Worm (Caenorhabditis elegans) whole organism, young adult: ENCODE data around the gene sft-4.

Source experiments
- B0019.2 ChIP-seq: fragments of 200-800 bp; sonication (Bioruptor generic); conservative IDR thresholded peaks from 2 replicates; pipeline ENCODE4 v1.3.6; 2022; ENCODE audit warnings: missing genetic modification reagents, missing genetic modification characterization, missing compliant biosample characterization
- C17E4.6 ChIP-seq: fragments of 200-800 bp; sonication (Bioruptor generic); IDR thresholded peaks from 2 replicates; pipeline ENCODE4 v1.3.6; 2022; ENCODE audit warnings: missing genetic modification reagents, missing genetic modification characterization, missing compliant biosample characterization
- F22D6.2 ChIP-seq: sonication (generic microtip); optimal IDR thresholded peaks from 2 replicates; lab custom pipeline; 2016; ENCODE audit warnings: mild to moderate bottlenecking, missing genetic modification characterization, missing compliant biosample characterization
- F57A8.1 ChIP-seq: fragments of 200-800 bp; sonication (Bioruptor generic); optimal IDR thresholded peaks from 2 replicates; lab custom pipeline; 2018; ENCODE audit warnings: mild to moderate bottlenecking, missing genetic modification characterization, moderate library complexity, missing compliant biosample characterization
- K12H6.12 ChIP-seq: fragments of 200-800 bp; sonication (Bioruptor generic); optimal IDR thresholded peaks from 2 replicates; lab custom pipeline; 2018; ENCODE audit warnings: mild to moderate bottlenecking, missing genetic modification characterization, missing compliant biosample characterization
- T07F8.4 ChIP-seq: sonication (generic microtip); optimal IDR thresholded peaks from 2 replicates; lab custom pipeline; 2016; ENCODE audit warnings: mild to moderate bottlenecking, missing genetic modification characterization, moderate library complexity, missing compliant biosample characterization
- T26A5.8 ChIP-seq: sonication (generic microtip); optimal IDR thresholded peaks from 2 replicates; lab custom pipeline; 2016; ENCODE audit warnings: missing genetic modification characterization, missing compliant biosample characterization
- Y53F4B.3 ChIP-seq: fragments of 200-800 bp; sonication (Bioruptor generic); IDR thresholded peaks from 2 replicates; pipeline ENCODE4 v1.3.6; 2022; ENCODE audit warnings: missing genetic modification reagents, missing genetic modification characterization, missing compliant biosample characterization
- akir-1 ChIP-seq: fragments of 200-800 bp; sonication (Bioruptor generic); optimal IDR thresholded peaks from 2 replicates; lab custom pipeline; 2018; ENCODE audit warnings: mild to moderate bottlenecking, missing genetic modification characterization, moderate library complexity, missing compliant biosample characterization
- ama-1 ChIP-seq, 3 experiments: fragments of 150-350 bp in 1 of 3; sonication (generic microtip) in 2 of 3; optimal IDR thresholded peaks; 2 replicates each; lab custom pipeline; 2014 to 2018; ENCODE audit warnings: missing biosample characterization in 2 of 3, missing genetic modification characterization in 2 of 3, missing genetic modification reagents in 2 of 3
- aptf-3 ChIP-seq: fragments of 200-800 bp; sonication (Bioruptor generic); IDR thresholded peaks from 2 replicates; pipeline ENCODE4 v1.3.6; 2022; ENCODE audit warnings: missing genetic modification characterization, missing compliant biosample characterization
- attf-6 ChIP-seq: fragments of 200-800 bp; sonication (Bioruptor generic); IDR thresholded peaks from 2 replicates; pipeline ENCODE4 v1.3.6; 2022; ENCODE audit warnings: missing genetic modification reagents, missing genetic modification characterization, missing compliant biosample characterization
- bed-2 ChIP-seq: fragments of 200-800 bp; sonication (Bioruptor generic); IDR thresholded peaks from 2 replicates; pipeline ENCODE4 v1.3.6; 2022; ENCODE audit warnings: missing genetic modification reagents, missing genetic modification characterization, missing compliant biosample characterization
- ccch-3 ChIP-seq: fragments of 200-800 bp; sonication (Bioruptor generic); optimal IDR thresholded peaks from 2 replicates; lab custom pipeline; 2018; ENCODE audit warnings: mild to moderate bottlenecking, missing genetic modification characterization, missing compliant biosample characterization
- cebp-1 ChIP-seq, 2 experiments: fragments of 200-800 bp in 1 of 2; sonication (Bioruptor generic) in 1 of 2; sonication (generic microtip) in 1 of 2; IDR thresholded peaks in 1 of 2; optimal IDR thresholded peaks in 1 of 2; 2 replicates each; pipeline versions ENCODE4 v1.3.6 to Lab custom; 2017 to 2022; ENCODE audit warnings: missing compliant biosample characterization in 2 of 2, missing genetic modification characterization in 2 of 2, mild to moderate bottlenecking in 1 of 2, missing genetic modification reagents in 1 of 2, moderate library complexity in 1 of 2
- ceh-58 ChIP-seq: fragments of 200-800 bp; sonication (Bioruptor generic); IDR thresholded peaks from 2 replicates; pipeline ENCODE4 v1.3.6; 2022; ENCODE audit warnings: missing genetic modification characterization, missing compliant biosample characterization
- ceh-91 ChIP-seq: fragments of 200-800 bp; sonication (Bioruptor generic); IDR thresholded peaks from 2 replicates; pipeline ENCODE4 v1.3.6; 2022; ENCODE audit warnings: missing genetic modification reagents, missing genetic modification characterization, missing compliant biosample characterization
- chd-7 ChIP-seq: sonication (generic microtip); optimal IDR thresholded peaks from 2 replicates; lab custom pipeline; 2016; ENCODE audit warnings: mild to moderate bottlenecking, missing genetic modification characterization, moderate library complexity, missing compliant biosample characterization
- egl-44 ChIP-seq: fragments of 200-800 bp; sonication (Bioruptor generic); IDR thresholded peaks from 2 replicates; pipeline ENCODE4 v1.3.6; 2022; ENCODE audit warnings: missing genetic modification reagents, missing genetic modification characterization, missing compliant biosample characterization
- ekl-4 ChIP-seq: fragments of 200-800 bp; sonication (Bioruptor generic); IDR thresholded peaks from 2 replicates; pipeline ENCODE4 v1.3.6; 2022; ENCODE audit warnings: missing genetic modification reagents, missing genetic modification characterization, missing compliant biosample characterization
- hlh-12 ChIP-seq: sonication (generic microtip); optimal IDR thresholded peaks from 2 replicates; lab custom pipeline; 2016; ENCODE audit warnings: missing genetic modification characterization, missing compliant biosample characterization
- hsf-1 ChIP-seq: fragments of 200-800 bp; sonication (Bioruptor generic); IDR thresholded peaks from 2 replicates; pipeline ENCODE4 v1.3.6; 2022; ENCODE audit warnings: missing genetic modification reagents, missing genetic modification characterization, missing compliant biosample characterization
- lin-35 ChIP-seq, 3 experiments: fragments of 150-350 bp in 2 of 3; sonication (generic microtip) in 1 of 3; optimal IDR thresholded peaks; 2 replicates each; lab custom pipeline; 2014 to 2018; ENCODE audit warnings: missing biosample characterization in 3 of 3, missing genetic modification characterization in 3 of 3, missing genetic modification reagents in 3 of 3
- lin-40 ChIP-seq: sonication (generic microtip); optimal IDR thresholded peaks from 2 replicates; lab custom pipeline; 2016; ENCODE audit warnings: missing genetic modification characterization, mild to moderate bottlenecking, missing compliant biosample characterization, missing genotype, missing genetic modification reagents
- lsl-1 ChIP-seq: fragments of 200-800 bp; sonication (Bioruptor generic); optimal IDR thresholded peaks from 2 replicates; lab custom pipeline; 2018; ENCODE audit warnings: mild to moderate bottlenecking, missing genetic modification characterization, moderate library complexity, missing compliant biosample characterization
- madf-3 ChIP-seq: fragments of 200-800 bp; sonication (Bioruptor generic); IDR thresholded peaks from 2 replicates; pipeline ENCODE4 v1.3.6; 2022; ENCODE audit warnings: missing genetic modification reagents, missing genetic modification characterization, missing compliant biosample characterization
- madf-8 ChIP-seq: fragments of 200-800 bp; sonication (Bioruptor generic); conservative IDR thresholded peaks from 2 replicates; pipeline ENCODE4 v1.3.6; 2022; ENCODE audit warnings: missing genetic modification reagents, missing genetic modification characterization, missing compliant biosample characterization
- mes-4 ChIP-seq: sonication (generic microtip); optimal IDR thresholded peaks from 2 replicates; lab custom pipeline; 2016; ENCODE audit warnings: missing genotype, missing genetic modification characterization, missing compliant biosample characterization
- nfya-2 ChIP-seq: fragments of 200-800 bp; sonication (Bioruptor generic); IDR thresholded peaks from 2 replicates; pipeline ENCODE4 v1.3.6; 2022; ENCODE audit warnings: missing genetic modification reagents, missing genetic modification characterization, missing compliant biosample characterization
- nfyb-1 ChIP-seq: fragments of 200-800 bp; sonication (Bioruptor generic); IDR thresholded peaks from 2 replicates; pipeline ENCODE4 v1.3.6; 2022; ENCODE audit warnings: missing genetic modification reagents, missing genetic modification characterization, missing compliant biosample characterization
- nhr-120 ChIP-seq: fragments of 200-800 bp; sonication (Bioruptor generic); IDR thresholded peaks from 2 replicates; pipeline ENCODE4 v1.3.6; 2022; ENCODE audit warnings: missing genetic modification characterization, missing compliant biosample characterization
- nhr-27 ChIP-seq: fragments of 200-800 bp; sonication (Bioruptor generic); optimal IDR thresholded peaks from 2 replicates; lab custom pipeline; 2018; ENCODE audit warnings: mild to moderate bottlenecking, missing genetic modification characterization, moderate library complexity, missing compliant biosample characterization
- nhr-90 ChIP-seq: sonication (generic microtip); optimal IDR thresholded peaks from 2 replicates; lab custom pipeline; 2016; ENCODE audit warnings: missing genotype, mild to moderate bottlenecking, missing genetic modification characterization, missing compliant biosample characterization
- pbrm-1 ChIP-seq: fragments of 200-800 bp; sonication (Bioruptor generic); IDR thresholded peaks from 2 replicates; pipeline ENCODE4 v1.3.6; 2022; ENCODE audit warnings: missing genetic modification reagents, missing genetic modification characterization, missing compliant biosample characterization
- rcor-1 ChIP-seq: fragments of 200-800 bp; sonication (Bioruptor generic); IDR thresholded peaks from 2 replicates; pipeline ENCODE4 v1.3.6; 2022; ENCODE audit warnings: missing genetic modification reagents, missing genetic modification characterization, missing compliant biosample characterization
- rpc-1 ChIP-seq, 2 experiments: fragments of 150-350 bp in 1 of 2; sonication (generic microtip) in 1 of 2; optimal IDR thresholded peaks; 2 replicates each; lab custom pipeline; 2014 to 2018; ENCODE audit warnings: missing biosample characterization in 1 of 2, missing genetic modification characterization in 1 of 2, missing genetic modification reagents in 1 of 2, missing genotype in 1 of 2
- sdz-38 ChIP-seq: sonication (generic microtip); optimal IDR thresholded peaks from 2 replicates; lab custom pipeline; 2016; ENCODE audit warnings: missing genotype, missing genetic modification characterization, missing compliant biosample characterization
- sea-2 ChIP-seq: fragments of 200-800 bp; sonication (Bioruptor generic); IDR thresholded peaks from 2 replicates; pipeline ENCODE4 v1.3.6; 2022; ENCODE audit warnings: missing genetic modification characterization, missing compliant biosample characterization
- snpc-1.1 ChIP-seq: sonication (generic microtip); optimal IDR thresholded peaks from 2 replicates; lab custom pipeline; 2017; ENCODE audit warnings: missing genetic modification characterization, mild to moderate bottlenecking, missing compliant biosample characterization, antibody characterized with exemption, moderate library complexity, missing genotype, missing genetic modification reagents; ENCODE audit not compliant: insufficient read depth
- somi-1 ChIP-seq: fragments of 200-800 bp; sonication (Bioruptor generic); optimal IDR thresholded peaks from 2 replicates; lab custom pipeline; 2018; ENCODE audit warnings: mild to moderate bottlenecking, missing genetic modification characterization, missing compliant biosample characterization
- unc-62 ChIP-seq: fragments of 150-350 bp; optimal IDR thresholded peaks from 2 replicates; lab custom pipeline; 2014; ENCODE audit warnings: missing biosample characterization, missing genetic modification reagents, missing genetic modification characterization
- xnd-1 ChIP-seq: sonication (generic microtip); optimal IDR thresholded peaks from 2 replicates; lab custom pipeline; 2016; ENCODE audit warnings: missing genotype, missing genetic modification reagents, missing genetic modification characterization, missing compliant biosample characterization
- ztf-28 ChIP-seq: fragments of 200-800 bp; sonication (Bioruptor generic); IDR thresholded peaks from 2 replicates; pipeline ENCODE4 v1.3.6; 2022; ENCODE audit warnings: missing genetic modification reagents, missing genetic modification characterization, missing compliant biosample characterization
- ztf-6 ChIP-seq: fragments of 200-800 bp; sonication (Bioruptor generic); IDR thresholded peaks from 2 replicates; pipeline ENCODE4 v1.3.6; 2022; ENCODE audit warnings: missing genetic modification reagents, missing genetic modification characterization, missing compliant biosample characterization

sft-4 gene

ce11 chrX:5790915-5791314 is 10.4 kb upstream of the sft-4 start, which contains the start of gene twnk-1:
TSS of gene twnk-1 (plus strand) at chrX:5791215.
- TF ChIP-seq nhr-120 (GFP tag; lab: Robert Waterston, UW): no peak

ce11 chrX:5787861-5788260 is 7.3 kb upstream of the sft-4 start, which contains the start of gene F46G11.2:
TSS of gene F46G11.2 (plus strand) at chrX:5788161.
- TF ChIP-seq lin-40 (no peak), akir-1 (GFP tag; lab: Kevin White, UChicago) (no peak), aptf-3 (no peak), F22D6.2 (no peak), nhr-27 (tag; lab: Kevin White, UChicago) (no peak), lsl-1 (GFP tag; lab: Kevin White, UChicago) (no peak), T07F8.4 (tag; lab: Kevin White, UChicago) (no peak), mes-4 (no peak), ztf-28 (no peak), ccch-3 (GFP tag; lab: Kevin White, UChicago) (no peak), hsf-1 (GFP tag; lab: Robert Waterston, UW) (no peak), sdz-38 (tag; lab: Kevin White, UChicago) (no peak), ceh-91 (GFP tag; lab: Robert Waterston, UW) (no peak), nfyb-1 (GFP tag; lab: Robert Waterston, UW) (no peak)

- TF ChIP-seq madf-8 (GFP tag; lab: Robert Waterston, UW) (no peak), pbrm-1 (GFP tag; lab: Robert Waterston, UW) (no peak), bed-2 (GFP tag; lab: Robert Waterston, UW) (no peak), C17E4.6 (GFP tag; lab: Robert Waterston, UW) (no peak), rpc-1 (optimal IDR thresholded peaks at IDR 0.05; lab: Kevin White, UChicago) (no peak), rpc-1 (tag; optimal IDR thresholded peaks at IDR 0.05; lab: Kevin White, UChicago) (no peak), ceh-58 (GFP tag; lab: Robert Waterston, UW) (no peak), lin-35 (GFP tag; optimal IDR thresholded peaks at IDR 0.05; lab: Kevin White, UChicago) (no peak), hlh-12 (tag; lab: Kevin White, UChicago) (no peak), ama-1 (optimal IDR thresholded peaks at IDR 0.05; lab: Kevin White, UChicago) (no peak), ama-1 (GFP tag; optimal IDR thresholded peaks at IDR 0.05; lab: Kevin White, UChicago) (no peak), ztf-6 (GFP tag; lab: Robert Waterston, UW) (no peak), sea-2 (no peak), ekl-4 (GFP tag; lab: Robert Waterston, UW) (no peak), B0019.2 (GFP tag; lab: Robert Waterston, UW) (no peak), nhr-90 (no peak), unc-62 (GFP tag; lab: Kevin White, UChicago) (no peak), Y53F4B.3 (GFP tag; lab: Robert Waterston, UW) (no peak), F57A8.1 (GFP tag; lab: Kevin White, UChicago) (no peak)
Measured at ce11 chrX:5786193-5786592, 5.7 kb upstream of the sft-4 start, which contains the start of gene F46G11.6. TSS of gene F46G11.6 (plus strand) at chrX:5786493.

- TF ChIP-seq K12H6.12 (tag; lab: Kevin White, UChicago) (no peak), cebp-1 (GFP tag; IDR thresholded peaks at IDR 0.05; lab: Robert Waterston, UW) (no peak), cebp-1 (tag; optimal IDR thresholded peaks at IDR 0.05; lab: Kevin White, UChicago) (no peak), egl-44 (no peak), aptf-3 (no peak), somi-1 (no peak), attf-6 (no peak), B0019.2 (GFP tag; lab: Robert Waterston, UW) (no peak), chd-7 (tag; lab: Kevin White, UChicago) (no peak), rcor-1 (GFP tag; lab: Robert Waterston, UW) (0 out of 2 replicates have a peak, but pooled peaks have one; percentile 10), madf-3 (GFP tag; lab: Robert Waterston, UW) (no peak), xnd-1 (tag; lab: Kevin White, UChicago) (no peak), T26A5.8 (tag; lab: Kevin White, UChicago) (no peak), snpc-1.1 (tag; lab: Kevin White, UChicago) (no peak), nfya-2 (GFP tag; lab: Robert Waterston, UW) (no peak), lin-35 (GFP tag; optimal IDR thresholded peaks at IDR 0.05; lab: Kevin White, UChicago) (peak in 1 of 3 experiments; percentile 30), hsf-1 (GFP tag; lab: Robert Waterston, UW) (no peak), Y53F4B.3 (GFP tag; lab: Robert Waterston, UW) (no peak)
Measured at ce11 chrX:5782153-5782552, 1.6 kb upstream of the sft-4 start, which contains the start of gene gakh-1. TSS of gene gakh-1 (plus strand) at chrX:5782499.
